Worm (Caenorhabditis elegans) whole organism, L3 larva: ENCODE data around the gene clec-118.

Experiments used
- ama-1 ChIP-seq: fragments of 150-350 bp; optimal IDR thresholded peaks from 2 replicates; lab custom pipeline; 2018
- fos-1 ChIP-seq: fragments of 150-350 bp; optimal IDR thresholded peaks from 2 replicates; lab custom pipeline; 2014; ENCODE audit warnings: missing biosample characterization, missing genetic modification characterization
- nhr-11 ChIP-seq: fragments of 150-350 bp; optimal IDR thresholded peaks from 2 replicates; lab custom pipeline; 2014; ENCODE audit warnings: missing biosample characterization, missing genetic modification characterization
- snpc-4 ChIP-seq: fragments of 150-350 bp; optimal IDR thresholded peaks from 2 replicates; lab custom pipeline; 2014; ENCODE audit warnings: missing biosample characterization, missing genetic modification characterization
- ztf-11 ChIP-seq: fragments of 150-350 bp; optimal IDR thresholded peaks from 2 replicates; lab custom pipeline; 2014; ENCODE audit warnings: missing biosample characterization, missing genetic modification characterization

- TF ChIP-seq nhr-11 (tag; lab: Kevin White, UChicago) (no peak), snpc-4 (tag; lab: Kevin White, UChicago) (no peak), ztf-11 (tag; lab: Kevin White, UChicago) (no peak), ama-1 (lab: Kevin White, UChicago) (no peak), fos-1 (tag; lab: Kevin White, UChicago) (no peak)
These were observed 38.2 kb downstream of the clec-118 start for ce11 chrII:574064-574463.
